Fruit fly (Drosophila melanogaster) whole organism, wandering third instar larva: ENCODE data around the gene sw.
"Not testable (repeated sequence)": the region's sequence is repeated elsewhere in the genome, so short reads cannot be mapped to it uniquely, and the experiment has no call there.

Experiments used
- CG9705 ChIP-seq: fragments of 200-800 bp; sonication (Bioruptor generic); optimal IDR thresholded peaks from 2 replicates; lab custom pipeline; 2018; ENCODE audit warnings: missing biosample characterization, mild to moderate bottlenecking, missing genetic modification characterization
- GATAd ChIP-seq: sonication (Bioruptor generic); optimal IDR thresholded peaks from 2 replicates; lab custom pipeline; 2016; ENCODE audit warnings: missing biosample characterization, missing genetic modification characterization
- HLH106 ChIP-seq: fragments of 200-800 bp; optimal IDR thresholded peaks from 3 replicates; lab custom pipeline; 2019; ENCODE audit warnings: missing biosample characterization, mild to moderate bottlenecking, missing genetic modification characterization, moderate library complexity
- Hnf4 ChIP-seq: fragments of 200-800 bp; sonication (Bioruptor generic); optimal IDR thresholded peaks from 2 replicates; lab custom pipeline; 2016; ENCODE audit warnings: missing biosample characterization, mild to moderate bottlenecking, missing genetic modification characterization
- Jra ChIP-seq: sonication (Bioruptor generic); optimal IDR thresholded peaks from 2 replicates; lab custom pipeline; 2016; ENCODE audit warnings: missing biosample characterization, missing genetic modification characterization
- Myc ChIP-seq: fragments of >200 bp; optimal IDR thresholded peaks from 2 replicates; lab custom pipeline; 2017
- N ChIP-seq: fragments of >200 bp; optimal IDR thresholded peaks from 2 replicates; lab custom pipeline; 2018; ENCODE audit warnings: missing biosample characterization, missing external identifiers, missing genetic modification characterization
- Rel ChIP-seq, 2 experiments: fragments of 200-800 bp; sonication (Bioruptor generic) in 1 of 2; optimal IDR thresholded peaks; 2 replicates in 1 of 2; 3 replicates in 1 of 2; lab custom pipeline; 2016 to 2019; ENCODE audit warnings: mild to moderate bottlenecking in 2 of 2, missing biosample characterization in 2 of 2, missing genetic modification characterization in 2 of 2, moderate library complexity in 1 of 2
- dl ChIP-seq, 2 experiments: fragments of 175-275, 200-275 bp in 1 of 2; fragments of 200-275 bp in 1 of 2; sonication (Bioruptor generic); optimal IDR thresholded peaks; lab custom pipeline; 2018; ENCODE audit warnings: mild to moderate bottlenecking in 2 of 2, missing biosample characterization in 2 of 2, missing genetic modification characterization in 2 of 2, moderate library complexity in 2 of 2; ENCODE audit not compliant: partially characterized antibody in 2 of 2, insufficient read depth in 1 of 2
- dmrt93B ChIP-seq: fragments of 200-800 bp; sonication (Bioruptor generic); optimal IDR thresholded peaks from 2 replicates; lab custom pipeline; 2018; ENCODE audit warnings: missing biosample characterization, mild to moderate bottlenecking, missing genetic modification characterization
- dsf ChIP-seq: sonication (Bioruptor generic); optimal IDR thresholded peaks from 2 replicates; lab custom pipeline; 2016; ENCODE audit warnings: missing biosample characterization, missing genetic modification characterization, borderline replicate concordance
- ey ChIP-seq: fragments of 200-800 bp; sonication (Bioruptor generic); optimal IDR thresholded peaks from 2 replicates; lab custom pipeline; 2016; ENCODE audit warnings: missing biosample characterization, missing genetic modification characterization
- fru ChIP-seq: fragments of 200-800 bp; sonication (Bioruptor generic); optimal IDR thresholded peaks from 3 replicates; lab custom pipeline; 2016; ENCODE audit warnings: missing biosample characterization, mild to moderate bottlenecking, missing genetic modification characterization
- h ChIP-seq: fragments of 200-800 bp; sonication (Bioruptor generic); optimal IDR thresholded peaks from 3 replicates; lab custom pipeline; 2016; ENCODE audit warnings: missing biosample characterization, mild to moderate bottlenecking, missing genetic modification characterization
- pan ChIP-seq: fragments of >200 bp; optimal IDR thresholded peaks from 2 replicates; lab custom pipeline; 2017
- sage ChIP-seq: fragments of 200-800 bp; sonication (Bioruptor generic); optimal IDR thresholded peaks from 2 replicates; lab custom pipeline; 2016; ENCODE audit warnings: missing biosample characterization, mild to moderate bottlenecking, missing genetic modification characterization
- sv ChIP-seq: fragments of 200-800 bp; sonication (Bioruptor generic); optimal IDR thresholded peaks from 3 replicates; lab custom pipeline; 2016; ENCODE audit warnings: missing biosample characterization, missing genetic modification characterization
- usp ChIP-seq: fragments of >200 bp; optimal IDR thresholded peaks from 2 replicates; lab custom pipeline; 2017; ENCODE audit warnings: missing biosample characterization, missing genetic modification characterization

Gene sw

dm6 chrX:20224920-20225319 lies 11.3 kb downstream of the sw start, which contains the start of gene Sdic4:
Gene Sdic4 (minus strand): TSS chrX:20225020.
- TF ChIP-seq dl (GFP tag; optimal IDR thresholded peaks at IDR 0.05; lab: Kevin White, UChicago; ENCODE audit: insufficient read depth in 1 of 2, partially characterized antibody in 2 of 2); Myc (lab: Kevin White, UChicago); ey (GFP tag; lab: Kevin White, UChicago): not testable (repeated sequence)

DNA sequence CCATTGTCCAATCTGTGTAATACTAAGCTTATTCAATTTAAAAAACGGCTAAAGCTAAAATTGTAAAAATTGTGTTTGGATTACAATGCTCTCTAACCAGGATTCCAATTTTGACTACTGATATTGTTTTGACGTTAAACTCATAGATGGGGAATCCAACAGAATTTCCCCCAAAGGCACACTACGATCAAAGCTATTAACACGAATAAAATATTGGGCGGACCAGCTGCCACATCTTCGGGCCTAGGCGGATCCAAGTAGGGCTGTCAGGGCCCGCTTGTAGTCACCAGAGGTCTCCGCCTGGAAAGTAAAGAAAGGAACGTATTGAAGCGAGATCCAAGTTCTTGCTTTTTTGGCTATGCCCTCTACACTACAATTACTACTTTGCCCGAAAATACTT lies 19.0 kb downstream of the sw start, which contains the start of gene SdicC:
Gene SdicC, minus strand, starts transcription at position 101 of the 400 bp plus-strand sequence.
- TF ChIP-seq dl (GFP tag; optimal IDR thresholded peaks at IDR 0.05; lab: Kevin White, UChicago; ENCODE audit: insufficient read depth in 1 of 2, partially characterized antibody in 2 of 2); h (GFP tag; lab: Kevin White, UChicago); HLH106 (tag; lab: Kevin White, UChicago): not testable (repeated sequence)

- TF ChIP-seq Jra (GFP tag; lab: Kevin White, UChicago); dmrt93B (GFP tag; lab: Kevin White, UChicago); GATAd: not testable (repeated sequence)
Measured at dm6 chrX:20209503-20209902, 26.7 kb downstream of the sw start, which contains the start of gene SdicB. Gene SdicB (minus strand): TSS chrX:20209603.

DNA sequence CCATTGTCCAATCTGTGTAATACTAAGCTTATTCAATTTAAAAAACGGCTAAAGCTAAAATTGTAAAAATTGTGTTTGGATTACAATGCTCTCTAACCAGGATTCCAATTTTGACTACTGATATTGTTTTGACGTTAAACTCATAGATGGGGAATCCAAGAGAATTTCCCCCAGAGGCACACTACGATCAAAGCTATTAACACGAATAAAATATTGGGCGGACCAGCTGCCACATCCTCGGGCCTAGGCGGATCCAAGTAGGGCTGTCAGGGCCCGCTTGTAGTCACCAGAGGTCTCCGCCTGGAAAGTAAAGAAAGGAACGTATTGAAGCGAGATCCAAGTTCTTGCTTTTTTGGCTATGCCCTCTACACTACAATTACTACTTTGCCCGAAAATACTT lies 34.3 kb downstream of the sw start, which contains the start of gene SdicA:
Gene SdicA, minus strand, starts transcription at position 101 of the 400 bp plus-strand sequence.
- TF ChIP-seq Rel (GFP tag; optimal IDR thresholded peaks at IDR 0.05; lab: Kevin White, UChicago); Rel (tag; optimal IDR thresholded peaks at IDR 0.05; lab: Kevin White, UChicago); sv (GFP tag; lab: Kevin White, UChicago); dsf (GFP tag; lab: Kevin White, UChicago): not testable (repeated sequence)
- TF ChIP-seq, all 38 proteins: peak for 0; not testable (repeated sequence) for 38

dm6 chrX:20194127-20194526 lies 42.1 kb downstream of the sw start, which contains the start of gene Sdic3:
Gene Sdic3 (minus strand): TSS chrX:20194227.
- not testable (repeated sequence) for TF ChIP-seq usp (GFP tag; lab: Kevin White, UChicago); Hnf4 (GFP tag; lab: Kevin White, UChicago); pan (lab: Kevin White, UChicago)
- TF ChIP-seq, all 38 proteins: peak for 0; not testable (repeated sequence) for 38

DNA sequence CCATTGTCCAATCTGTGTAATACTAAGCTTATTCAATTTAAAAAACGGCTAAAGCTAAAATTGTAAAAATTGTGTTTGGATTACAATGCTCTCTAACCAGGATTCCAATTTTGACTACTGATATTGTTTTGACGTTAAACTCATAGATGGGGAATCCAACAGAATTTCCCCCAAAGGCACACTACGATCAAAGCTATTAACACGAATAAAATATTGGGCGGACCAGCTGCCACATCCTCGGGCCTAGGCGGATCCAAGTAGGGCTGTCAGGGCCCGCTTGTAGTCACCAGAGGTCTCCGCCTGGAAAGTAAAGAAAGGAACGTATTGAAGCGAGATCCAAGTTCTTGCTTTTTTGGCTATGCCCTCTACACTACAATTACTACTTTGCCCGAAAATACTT lies 49.8 kb downstream of the sw start, which contains the start of gene Sdic2:
Gene Sdic2, minus strand, starts transcription at position 101 of the 400 bp plus-strand sequence.
- not testable (repeated sequence) for TF ChIP-seq fru (GFP tag; lab: Kevin White, UChicago); Rel (GFP tag; optimal IDR thresholded peaks at IDR 0.05; lab: Kevin White, UChicago); Rel (tag; optimal IDR thresholded peaks at IDR 0.05; lab: Kevin White, UChicago); N (GFP tag; lab: Kevin White, UChicago)

DNA sequence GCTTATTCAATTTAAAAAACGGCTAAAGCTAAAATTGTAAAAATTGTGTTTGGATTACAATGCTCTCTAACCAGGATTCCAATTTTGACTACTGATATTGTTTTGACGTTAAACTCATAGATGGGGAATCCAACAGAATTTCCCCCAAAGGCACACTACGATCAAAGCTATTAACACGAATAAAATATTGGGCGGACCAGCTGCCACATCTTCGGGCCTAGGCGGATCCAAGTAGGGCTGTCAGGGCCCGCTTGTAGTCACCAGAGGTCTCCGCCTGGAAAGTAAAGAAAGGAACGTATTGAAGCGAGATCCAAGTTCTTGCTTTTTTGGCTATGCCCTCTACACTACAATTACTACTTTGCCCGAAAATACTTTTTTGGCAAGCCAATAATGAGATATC lies 57.6 kb downstream of the sw start, which contains the start of gene Sdic1:
Gene Sdic1, minus strand, starts transcription at position 101 of the 400 bp plus-strand sequence.
- TF ChIP-seq CG9705 (GFP tag; lab: Kevin White, UChicago); sage (GFP tag; lab: Kevin White, UChicago); dl (GFP tag; optimal IDR thresholded peaks at IDR 0.05; lab: Kevin White, UChicago; ENCODE audit: insufficient read depth in 1 of 2, partially characterized antibody in 2 of 2): not testable (repeated sequence)
